Worm (Caenorhabditis elegans) whole organism, L4/young adult: ENCODE measurements around the gene klp-17.

Experiments
- dao-5 ChIP-seq: sonication (generic microtip); optimal IDR thresholded peaks from 2 replicates; lab custom pipeline; 2016; ENCODE audit warnings: missing genotype, missing genetic modification characterization, moderate library complexity, missing compliant biosample characterization
- him-1 ChIP-seq: sonication (generic microtip); optimal IDR thresholded peaks from 2 replicates; lab custom pipeline; 2016; ENCODE audit warnings: missing genotype, missing genetic modification reagents, missing genetic modification characterization, missing compliant biosample characterization

- TF ChIP-seq him-1 (tag; lab: Kevin White, UChicago) (no peak), dao-5 (tag; lab: Kevin White, UChicago) (no peak)
Measured at ce11 chrII:11467541-11467940, at the start of gene klp-17.
